Worm (Caenorhabditis elegans) whole organism, L1 larva: ENCODE data around the gene txt-18.

ENCODE experiments used
- ceh-82 ChIP-seq, 3 experiments: fragments of 150-350 bp in 1 of 3; sonication (generic microtip) in 2 of 3; optimal IDR thresholded peaks; 2 replicates each; lab custom pipeline; 2014 to 2017; ENCODE audit warnings: missing biosample characterization in 3 of 3, missing genetic modification characterization in 3 of 3
- ceh-90 ChIP-seq: sonication (generic microtip); optimal IDR thresholded peaks from 2 replicates; lab custom pipeline; 2016; ENCODE audit warnings: missing genetic modification characterization, missing compliant biosample characterization
- dpl-1 ChIP-seq, 3 experiments: fragments of 150-350 bp in 2 of 3; sonication (generic microtip) in 1 of 3; optimal IDR thresholded peaks; 2 replicates each; lab custom pipeline; 2014 to 2017; ENCODE audit warnings: missing biosample characterization in 3 of 3, missing genetic modification characterization in 3 of 3, missing genetic modification reagents in 3 of 3
- efl-3 ChIP-seq: fragments of 200-800 bp; sonication (Bioruptor generic); optimal IDR thresholded peaks from 2 replicates; lab custom pipeline; 2018; ENCODE audit warnings: mild to moderate bottlenecking, missing genetic modification characterization, missing compliant biosample characterization
- egl-27 ChIP-seq, 2 experiments: fragments of 150-350 bp in 1 of 2; sonication (generic microtip); optimal IDR thresholded peaks; 3 replicates each; lab custom pipeline; 2017 to 2018; ENCODE audit warnings: missing biosample characterization in 2 of 2, missing genetic modification characterization in 2 of 2, missing genetic modification reagents in 2 of 2
- elt-3 ChIP-seq, 6 experiments: fragments of 150-350 bp in 1 of 6; sonication (generic microtip); optimal IDR thresholded peaks; 2 replicates each; lab custom pipeline; 2017 to 2018; ENCODE audit warnings: missing biosample characterization in 6 of 6, missing genetic modification characterization in 6 of 6, inconsistent platforms in 1 of 6
- nhr-12 ChIP-seq: sonication (generic microtip); optimal IDR thresholded peaks from 2 replicates; lab custom pipeline; 2017; ENCODE audit warnings: missing biosample characterization, missing genetic modification characterization
- nhr-237 ChIP-seq: fragments of 150-350 bp; optimal IDR thresholded peaks from 2 replicates; lab custom pipeline; 2014; ENCODE audit warnings: missing biosample characterization, missing genetic modification characterization
- nhr-28 ChIP-seq: fragments of 150-350 bp; optimal IDR thresholded peaks from 2 replicates; lab custom pipeline; 2014; ENCODE audit warnings: missing biosample characterization, missing genetic modification characterization
- pqm-1 ChIP-seq: sonication (generic microtip); optimal IDR thresholded peaks from 3 replicates; lab custom pipeline; 2017; ENCODE audit warnings: missing biosample characterization, missing genetic modification characterization
- unc-30 ChIP-seq: sonication (generic microtip); optimal IDR thresholded peaks from 2 replicates; lab custom pipeline; 2017; ENCODE audit warnings: missing biosample characterization, missing genetic modification characterization
- unc-62 ChIP-seq: fragments of 150-350 bp; optimal IDR thresholded peaks from 2 replicates; lab custom pipeline; 2014; ENCODE audit warnings: missing biosample characterization, missing genetic modification reagents, missing genetic modification characterization
- unc-86 ChIP-seq: sonication (generic microtip); optimal IDR thresholded peaks from 2 replicates; lab custom pipeline; 2016; ENCODE audit warnings: missing genetic modification characterization, missing compliant biosample characterization
- zag-1 ChIP-seq: fragments of 150-350 bp; optimal IDR thresholded peaks from 2 replicates; lab custom pipeline; 2014; ENCODE audit warnings: missing biosample characterization, missing genetic modification characterization

- TF ChIP-seq zag-1 (tag; lab: Kevin White, UChicago) (no peak), nhr-237 (tag; lab: Kevin White, UChicago) (no peak), ceh-90 (tag; lab: Kevin White, UChicago) (no peak), nhr-28 (tag; lab: Kevin White, UChicago) (no peak), ceh-82 (tag; optimal IDR thresholded peaks at IDR 0.05; lab: Kevin White, UChicago) (no peak), unc-62 (GFP tag; lab: Kevin White, UChicago) (no peak), efl-3 (GFP tag; lab: Kevin White, UChicago) (no peak), pqm-1 (no peak), egl-27 (tag; optimal IDR thresholded peaks at IDR 0.05; lab: Kevin White, UChicago) (no peak), unc-30 (tag; lab: Kevin White, UChicago) (no peak), elt-3 (tag; optimal IDR thresholded peaks at IDR 0.05; lab: Kevin White, UChicago) (no peak), unc-86 (no peak), nhr-12 (tag; lab: Kevin White, UChicago) (no peak), dpl-1 (GFP tag; optimal IDR thresholded peaks at IDR 0.05; lab: Kevin White, UChicago) (no peak)
Measured at ce11 chrII:6366696-6367095, 22.8 kb downstream of the txt-18 start, which contains the start of gene ctsa-4.1.
